Worm (Caenorhabditis elegans) whole organism, L3 larva: ENCODE results near the gene daao-1.

Experiments
- R02D3.7 ChIP-seq: fragments of 150-350 bp; optimal IDR thresholded peaks from 2 replicates; lab custom pipeline; 2014; ENCODE audit warnings: missing biosample characterization, missing genetic modification characterization
- ZK546.5 ChIP-seq: sonication (generic microtip); optimal IDR thresholded peaks from 2 replicates; lab custom pipeline; 2017; ENCODE audit warnings: missing biosample characterization, missing genetic modification characterization
- aly-2 ChIP-seq: fragments of 150-350 bp; optimal IDR thresholded peaks from 2 replicates; lab custom pipeline; 2014; ENCODE audit warnings: missing biosample characterization, missing genetic modification characterization
- ama-1 ChIP-seq: fragments of 150-350 bp; optimal IDR thresholded peaks from 2 replicates; lab custom pipeline; 2018
- ceh-16 ChIP-seq: sonication (generic microtip); optimal IDR thresholded peaks from 2 replicates; lab custom pipeline; 2017; ENCODE audit warnings: missing biosample characterization, missing genetic modification characterization
- ceh-28 ChIP-seq: fragments of 150-350 bp; optimal IDR thresholded peaks from 2 replicates; lab custom pipeline; 2014; ENCODE audit warnings: missing biosample characterization, missing genetic modification reagents, missing genetic modification characterization
- ceh-82 ChIP-seq: fragments of 150-350 bp; optimal IDR thresholded peaks from 2 replicates; lab custom pipeline; 2014; ENCODE audit warnings: missing biosample characterization, missing genetic modification characterization
- ceh-9 ChIP-seq: sonication (generic microtip); optimal IDR thresholded peaks from 2 replicates; lab custom pipeline; 2018; ENCODE audit warnings: missing biosample characterization, missing genetic modification characterization
- daf-12 ChIP-seq: fragments of 150-350 bp; optimal IDR thresholded peaks from 2 replicates; lab custom pipeline; 2014; ENCODE audit warnings: missing biosample characterization, missing genetic modification reagents, missing genetic modification characterization
- egl-27 ChIP-seq: sonication (generic microtip); optimal IDR thresholded peaks from 4 replicates; lab custom pipeline; 2017; ENCODE audit warnings: missing biosample characterization, missing genetic modification reagents, missing genetic modification characterization
- egl-5 ChIP-seq: fragments of 150-350 bp; optimal IDR thresholded peaks from 2 replicates; lab custom pipeline; 2017; ENCODE audit warnings: missing biosample characterization, missing genetic modification reagents, missing genetic modification characterization, inconsistent platforms
- elt-1 ChIP-seq: fragments of 150-350 bp; optimal IDR thresholded peaks from 2 replicates; lab custom pipeline; 2014; ENCODE audit warnings: missing biosample characterization, missing genetic modification characterization
- elt-2 ChIP-seq: sonication (generic microtip); optimal IDR thresholded peaks from 2 replicates; lab custom pipeline; 2016; ENCODE audit warnings: missing genetic modification reagents, mild to moderate bottlenecking, missing genetic modification characterization, missing compliant biosample characterization
- elt-3 ChIP-seq, 3 experiments: fragments of 150-350 bp in 1 of 3; sonication (generic microtip) in 2 of 3; optimal IDR thresholded peaks; 2 replicates in 2 of 3; 4 replicates in 1 of 3; lab custom pipeline; 2014 to 2017; ENCODE audit warnings: missing biosample characterization in 3 of 3, missing genetic modification characterization in 3 of 3
- eor-1 ChIP-seq, 2 experiments: fragments of 150-350 bp; optimal IDR thresholded peaks; 2 replicates each; lab custom pipeline; 2014 to 2018; ENCODE audit warnings: missing biosample characterization in 2 of 2, missing genetic modification characterization in 2 of 2
- fkh-10 ChIP-seq: sonication (generic microtip); optimal IDR thresholded peaks from 2 replicates; lab custom pipeline; 2017; ENCODE audit warnings: missing biosample characterization, missing genetic modification reagents, missing genetic modification characterization
- fkh-2 ChIP-seq: fragments of 150-350 bp; optimal IDR thresholded peaks from 2 replicates; lab custom pipeline; 2014; ENCODE audit warnings: missing biosample characterization, missing genetic modification reagents, missing genetic modification characterization
- fos-1 ChIP-seq: fragments of 150-350 bp; optimal IDR thresholded peaks from 2 replicates; lab custom pipeline; 2014; ENCODE audit warnings: missing biosample characterization, missing genetic modification characterization
- hmg-11 ChIP-seq: sonication (generic microtip); optimal IDR thresholded peaks from 2 replicates; lab custom pipeline; 2016; ENCODE audit warnings: missing genetic modification characterization, missing compliant biosample characterization
- jun-1 ChIP-seq: fragments of 150-350 bp; optimal IDR thresholded peaks from 2 replicates; lab custom pipeline; 2014; ENCODE audit warnings: missing biosample characterization, missing genetic modification reagents, missing genetic modification characterization
- lin-15B ChIP-seq: fragments of 150-350 bp; optimal IDR thresholded peaks from 2 replicates; lab custom pipeline; 2014; ENCODE audit warnings: missing biosample characterization, missing genetic modification characterization
- lsy-12 ChIP-seq: sonication (generic microtip); optimal IDR thresholded peaks from 2 replicates; lab custom pipeline; 2016; ENCODE audit warnings: mild to moderate bottlenecking, missing genetic modification characterization, missing compliant biosample characterization
- mdl-1 ChIP-seq: fragments of 150-350 bp; optimal IDR thresholded peaks from 2 replicates; lab custom pipeline; 2014; ENCODE audit warnings: missing biosample characterization, missing genetic modification characterization
- mml-1 ChIP-seq: fragments of 150-350 bp; sonication (generic microtip); optimal IDR thresholded peaks from 3 replicates; lab custom pipeline; 2014; ENCODE audit warnings: missing biosample characterization, missing genetic modification characterization
- nfya-1 ChIP-seq: sonication (generic microtip); optimal IDR thresholded peaks from 2 replicates; lab custom pipeline; 2017; ENCODE audit warnings: missing genetic modification characterization, mild to moderate bottlenecking, missing compliant biosample characterization, antibody characterized with exemption, moderate library complexity; ENCODE audit not compliant: insufficient read depth
- nhr-11 ChIP-seq: fragments of 150-350 bp; optimal IDR thresholded peaks from 2 replicates; lab custom pipeline; 2014; ENCODE audit warnings: missing biosample characterization, missing genetic modification characterization
- nhr-12 ChIP-seq: fragments of 150-350 bp; optimal IDR thresholded peaks from 2 replicates; lab custom pipeline; 2014; ENCODE audit warnings: missing biosample characterization, missing genetic modification characterization
- nhr-23 ChIP-seq: fragments of 150-350 bp; optimal IDR thresholded peaks from 2 replicates; lab custom pipeline; 2014; ENCODE audit warnings: missing biosample characterization, missing genetic modification reagents, missing genetic modification characterization
- nhr-237 ChIP-seq: fragments of 150-350 bp; optimal IDR thresholded peaks from 2 replicates; lab custom pipeline; 2014; ENCODE audit warnings: missing biosample characterization, missing genetic modification characterization
- nhr-25 ChIP-seq: sonication (generic microtip); optimal IDR thresholded peaks from 2 replicates; lab custom pipeline; 2017; ENCODE audit warnings: missing biosample characterization, missing genetic modification characterization
- nhr-28 ChIP-seq: fragments of 150-350 bp; optimal IDR thresholded peaks from 2 replicates; lab custom pipeline; 2014; ENCODE audit warnings: missing biosample characterization, missing genetic modification characterization
- nhr-43 ChIP-seq: sonication (generic microtip); optimal IDR thresholded peaks from 2 replicates; lab custom pipeline; 2016; ENCODE audit warnings: mild to moderate bottlenecking, missing genetic modification characterization, missing compliant biosample characterization; ENCODE audit not compliant: poor library complexity, severe bottlenecking
- nhr-67 ChIP-seq: fragments of 150-350 bp; optimal IDR thresholded peaks from 2 replicates; lab custom pipeline; 2014; ENCODE audit warnings: missing biosample characterization, missing genetic modification characterization
- nhr-76 ChIP-seq: fragments of 150-350 bp; sonication (generic microtip); optimal IDR thresholded peaks from 5 replicates; lab custom pipeline; 2014; ENCODE audit warnings: missing biosample characterization, missing genetic modification characterization
- nhr-77 ChIP-seq: fragments of 150-350 bp; optimal IDR thresholded peaks from 2 replicates; lab custom pipeline; 2014; ENCODE audit warnings: missing biosample characterization, missing genetic modification characterization
- pha-4 ChIP-seq: fragments of 150-350 bp; optimal IDR thresholded peaks from 2 replicates; lab custom pipeline; 2014; ENCODE audit warnings: missing biosample characterization, missing genetic modification reagents, missing genetic modification characterization
- pqm-1 ChIP-seq: fragments of 150-350 bp; optimal IDR thresholded peaks from 2 replicates; lab custom pipeline; 2017; ENCODE audit warnings: missing biosample characterization, missing genetic modification characterization, inconsistent platforms
- sea-2 ChIP-seq: fragments of 150-350 bp; sonication (generic microtip); optimal IDR thresholded peaks from 4 replicates; lab custom pipeline; 2014; ENCODE audit warnings: missing biosample characterization, missing genetic modification reagents, missing genetic modification characterization
- skn-1 ChIP-seq: fragments of 150-350 bp; optimal IDR thresholded peaks from 2 replicates; lab custom pipeline; 2014; ENCODE audit warnings: missing biosample characterization, missing genetic modification characterization
- snpc-4 ChIP-seq: fragments of 150-350 bp; optimal IDR thresholded peaks from 2 replicates; lab custom pipeline; 2014; ENCODE audit warnings: missing biosample characterization, missing genetic modification characterization
- tbx-2 ChIP-seq: sonication (generic microtip); optimal IDR thresholded peaks from 2 replicates; lab custom pipeline; 2016; ENCODE audit warnings: mild to moderate bottlenecking, missing genetic modification characterization, missing compliant biosample characterization
- unc-39 ChIP-seq: sonication (generic microtip); optimal IDR thresholded peaks from 4 replicates; lab custom pipeline; 2017; ENCODE audit warnings: missing biosample characterization, missing genetic modification characterization
- unc-62 ChIP-seq: fragments of 150-350 bp; sonication (generic microtip); optimal IDR thresholded peaks from 4 replicates; lab custom pipeline; 2014; ENCODE audit warnings: missing biosample characterization, missing genetic modification reagents, missing genetic modification characterization
- zag-1 ChIP-seq: fragments of 150-350 bp; optimal IDR thresholded peaks from 2 replicates; lab custom pipeline; 2014; ENCODE audit warnings: missing biosample characterization, missing genetic modification characterization
- ztf-11 ChIP-seq: fragments of 150-350 bp; optimal IDR thresholded peaks from 2 replicates; lab custom pipeline; 2014; ENCODE audit warnings: missing biosample characterization, missing genetic modification characterization
- ztf-4 ChIP-seq: fragments of 150-350 bp; optimal IDR thresholded peaks from 2 replicates; lab custom pipeline; 2014; ENCODE audit warnings: missing biosample characterization, missing genetic modification characterization

The daao-1 gene

ce11 chrIV:2599634-2600033 lies 14.4 kb upstream of the daao-1 start (continued):
- no peak for TF ChIP-seq nhr-77 (tag; lab: Kevin White, UChicago)
- peak; percentile 23 for TF ChIP-seq ceh-82 (tag; lab: Kevin White, UChicago)
- TF ChIP-seq elt-2, result peak; percentile 64

- TF ChIP-seq fkh-10 (GFP tag; lab: Kevin White, UChicago) (no peak), R02D3.7 (tag; lab: Kevin White, UChicago) (no peak), sea-2 (GFP tag; lab: Kevin White, UChicago) (no peak), lin-15B (tag; lab: Kevin White, UChicago) (no peak), nhr-77 (tag; lab: Kevin White, UChicago) (no peak), ztf-11 (tag; lab: Kevin White, UChicago) (no peak), hmg-11 (peak; percentile 16)
Measured at ce11 chrIV:2600841-2601240, 13.2 kb upstream of the daao-1 start, which contains the start of gene epg-9. TSS of gene epg-9 (plus strand) at chrIV:2601141.

ce11 chrIV:2601988-2602861 lies 11.8 kb upstream of the daao-1 start:
- TF ChIP-seq aly-2 (tag; lab: Kevin White, UChicago) (no peak), mml-1 (tag; lab: Kevin White, UChicago) (peak; percentile 86), eor-1 (tag; optimal IDR thresholded peaks at IDR 0.05; lab: Kevin White, UChicago) (peak in 1 of 2 experiments; percentile 86), skn-1 (tag; lab: Kevin White, UChicago) (peak; percentile 96), lin-15B (tag; lab: Kevin White, UChicago) (peak; percentile 82), unc-62 (peak; percentile 86), elt-1 (peak; percentile 60), nhr-77 (tag; lab: Kevin White, UChicago) (peak; percentile 70), mdl-1 (tag; lab: Kevin White, UChicago) (peak; percentile 90), fkh-10 (GFP tag; lab: Kevin White, UChicago) (peak; percentile 55), nhr-43 (peak; percentile 98), fkh-2 (tag; lab: Kevin White, UChicago) (no peak), nhr-76 (tag; lab: Kevin White, UChicago) (peak; percentile 51), nhr-11 (tag; lab: Kevin White, UChicago) (peak; percentile 91), ztf-11 (tag; lab: Kevin White, UChicago) (no peak), pqm-1 (tag; lab: Kevin White, UChicago) (peak; percentile 97), daf-12 (no peak), ZK546.5 (tag; lab: Kevin White, UChicago) (no peak), nhr-12 (tag; lab: Kevin White, UChicago) (no peak), egl-5 (tag; lab: Kevin White, UChicago) (peak; percentile 39), unc-39 (tag; lab: Kevin White, UChicago) (no peak), zag-1 (tag; lab: Kevin White, UChicago) (peak; percentile 47), nhr-23 (tag; lab: Kevin White, UChicago) (peak; percentile 99), snpc-4 (tag; lab: Kevin White, UChicago) (peak; percentile 84), egl-27 (tag; lab: Kevin White, UChicago) (peak; percentile 79), nhr-25 (tag; lab: Kevin White, UChicago) (peak; percentile 99), elt-2 (peak; percentile 96), nhr-237 (tag; lab: Kevin White, UChicago) (no peak), sea-2 (GFP tag; lab: Kevin White, UChicago) (peak; percentile 22), R02D3.7 (tag; lab: Kevin White, UChicago) (peak; percentile 70), ama-1 (lab: Kevin White, UChicago) (peak; percentile 96), jun-1 (tag; lab: Kevin White, UChicago) (peak; percentile 99), elt-3 (tag; optimal IDR thresholded peaks at IDR 0.05; lab: Kevin White, UChicago) (peak; percentile 44 to 83 (median 80)), lsy-12 (tag; lab: Kevin White, UChicago) (peak; percentile 97), pha-4 (peak; percentile 99), ceh-16 (no peak), nhr-28 (tag; lab: Kevin White, UChicago) (peak; percentile 72), ceh-82 (tag; lab: Kevin White, UChicago) (peak; percentile 5), tbx-2 (tag; lab: Kevin White, UChicago) (peak; percentile 81), ceh-28 (peak; percentile 91), nfya-1 (tag; lab: Kevin White, UChicago) (peak; percentile 96), fos-1 (tag; lab: Kevin White, UChicago) (peak; percentile 65), ceh-9 (tag; lab: Kevin White, UChicago) (no peak), hmg-11 (peak; percentile 91), ztf-4 (peak; percentile 90), nhr-67 (tag; lab: Kevin White, UChicago) (no peak)
